Worm (Caenorhabditis elegans) whole organism, L3 larva: Measurements from ENCODE around the gene hum-2.

ENCODE experiments used
- R02D3.7 ChIP-seq: fragments of 150-350 bp; optimal IDR thresholded peaks from 2 replicates; lab custom pipeline; 2014; ENCODE audit warnings: missing biosample characterization, missing genetic modification characterization
- ZK546.5 ChIP-seq: sonication (generic microtip); optimal IDR thresholded peaks from 2 replicates; lab custom pipeline; 2017; ENCODE audit warnings: missing biosample characterization, missing genetic modification characterization
- aly-2 ChIP-seq: fragments of 150-350 bp; optimal IDR thresholded peaks from 2 replicates; lab custom pipeline; 2014; ENCODE audit warnings: missing biosample characterization, missing genetic modification characterization
- ama-1 ChIP-seq: fragments of 150-350 bp; optimal IDR thresholded peaks from 2 replicates; lab custom pipeline; 2018
- ceh-28 ChIP-seq: fragments of 150-350 bp; optimal IDR thresholded peaks from 2 replicates; lab custom pipeline; 2014; ENCODE audit warnings: missing biosample characterization, missing genetic modification reagents, missing genetic modification characterization
- ceh-82 ChIP-seq: fragments of 150-350 bp; optimal IDR thresholded peaks from 2 replicates; lab custom pipeline; 2014; ENCODE audit warnings: missing biosample characterization, missing genetic modification characterization
- ceh-9 ChIP-seq: sonication (generic microtip); optimal IDR thresholded peaks from 2 replicates; lab custom pipeline; 2018; ENCODE audit warnings: missing biosample characterization, missing genetic modification characterization
- egl-27 ChIP-seq: sonication (generic microtip); optimal IDR thresholded peaks from 4 replicates; lab custom pipeline; 2017; ENCODE audit warnings: missing biosample characterization, missing genetic modification reagents, missing genetic modification characterization
- egl-5 ChIP-seq: fragments of 150-350 bp; optimal IDR thresholded peaks from 2 replicates; lab custom pipeline; 2017; ENCODE audit warnings: missing biosample characterization, missing genetic modification reagents, missing genetic modification characterization, inconsistent platforms
- elt-1 ChIP-seq: fragments of 150-350 bp; optimal IDR thresholded peaks from 2 replicates; lab custom pipeline; 2014; ENCODE audit warnings: missing biosample characterization, missing genetic modification characterization
- elt-2 ChIP-seq: sonication (generic microtip); optimal IDR thresholded peaks from 2 replicates; lab custom pipeline; 2016; ENCODE audit warnings: missing genetic modification reagents, mild to moderate bottlenecking, missing genetic modification characterization, missing compliant biosample characterization
- eor-1 ChIP-seq, 2 experiments: fragments of 150-350 bp; optimal IDR thresholded peaks; 2 replicates each; lab custom pipeline; 2014 to 2018; ENCODE audit warnings: missing biosample characterization in 2 of 2, missing genetic modification characterization in 2 of 2
- fkh-10 ChIP-seq: sonication (generic microtip); optimal IDR thresholded peaks from 2 replicates; lab custom pipeline; 2017; ENCODE audit warnings: missing biosample characterization, missing genetic modification reagents, missing genetic modification characterization
- fkh-2 ChIP-seq: fragments of 150-350 bp; optimal IDR thresholded peaks from 2 replicates; lab custom pipeline; 2014; ENCODE audit warnings: missing biosample characterization, missing genetic modification reagents, missing genetic modification characterization
- fos-1 ChIP-seq: fragments of 150-350 bp; optimal IDR thresholded peaks from 2 replicates; lab custom pipeline; 2014; ENCODE audit warnings: missing biosample characterization, missing genetic modification characterization
- hmg-11 ChIP-seq: sonication (generic microtip); optimal IDR thresholded peaks from 2 replicates; lab custom pipeline; 2016; ENCODE audit warnings: missing genetic modification characterization, missing compliant biosample characterization
- lin-15B ChIP-seq: fragments of 150-350 bp; optimal IDR thresholded peaks from 2 replicates; lab custom pipeline; 2014; ENCODE audit warnings: missing biosample characterization, missing genetic modification characterization
- lin-39 ChIP-seq: fragments of 150-350 bp; optimal IDR thresholded peaks from 2 replicates; lab custom pipeline; 2018; ENCODE audit warnings: missing biosample characterization, missing genetic modification reagents, missing genetic modification characterization
- lsy-12 ChIP-seq: sonication (generic microtip); optimal IDR thresholded peaks from 2 replicates; lab custom pipeline; 2016; ENCODE audit warnings: mild to moderate bottlenecking, missing genetic modification characterization, missing compliant biosample characterization
- nhr-11 ChIP-seq: fragments of 150-350 bp; optimal IDR thresholded peaks from 2 replicates; lab custom pipeline; 2014; ENCODE audit warnings: missing biosample characterization, missing genetic modification characterization
- nhr-23 ChIP-seq: fragments of 150-350 bp; optimal IDR thresholded peaks from 2 replicates; lab custom pipeline; 2014; ENCODE audit warnings: missing biosample characterization, missing genetic modification reagents, missing genetic modification characterization
- nhr-25 ChIP-seq: sonication (generic microtip); optimal IDR thresholded peaks from 2 replicates; lab custom pipeline; 2017; ENCODE audit warnings: missing biosample characterization, missing genetic modification characterization
- nhr-43 ChIP-seq: sonication (generic microtip); optimal IDR thresholded peaks from 2 replicates; lab custom pipeline; 2016; ENCODE audit warnings: mild to moderate bottlenecking, missing genetic modification characterization, missing compliant biosample characterization; ENCODE audit not compliant: poor library complexity, severe bottlenecking
- nhr-67 ChIP-seq: fragments of 150-350 bp; optimal IDR thresholded peaks from 2 replicates; lab custom pipeline; 2014; ENCODE audit warnings: missing biosample characterization, missing genetic modification characterization
- nhr-76 ChIP-seq: fragments of 150-350 bp; sonication (generic microtip); optimal IDR thresholded peaks from 5 replicates; lab custom pipeline; 2014; ENCODE audit warnings: missing biosample characterization, missing genetic modification characterization
- nhr-77 ChIP-seq: fragments of 150-350 bp; optimal IDR thresholded peaks from 2 replicates; lab custom pipeline; 2014; ENCODE audit warnings: missing biosample characterization, missing genetic modification characterization
- pha-4 ChIP-seq: fragments of 150-350 bp; optimal IDR thresholded peaks from 2 replicates; lab custom pipeline; 2014; ENCODE audit warnings: missing biosample characterization, missing genetic modification reagents, missing genetic modification characterization
- sea-2 ChIP-seq: fragments of 150-350 bp; sonication (generic microtip); optimal IDR thresholded peaks from 4 replicates; lab custom pipeline; 2014; ENCODE audit warnings: missing biosample characterization, missing genetic modification reagents, missing genetic modification characterization
- skn-1 ChIP-seq: fragments of 150-350 bp; optimal IDR thresholded peaks from 2 replicates; lab custom pipeline; 2014; ENCODE audit warnings: missing biosample characterization, missing genetic modification characterization
- tbx-2 ChIP-seq: sonication (generic microtip); optimal IDR thresholded peaks from 2 replicates; lab custom pipeline; 2016; ENCODE audit warnings: mild to moderate bottlenecking, missing genetic modification characterization, missing compliant biosample characterization
- unc-39 ChIP-seq: sonication (generic microtip); optimal IDR thresholded peaks from 4 replicates; lab custom pipeline; 2017; ENCODE audit warnings: missing biosample characterization, missing genetic modification characterization
- unc-62 ChIP-seq: fragments of 150-350 bp; sonication (generic microtip); optimal IDR thresholded peaks from 4 replicates; lab custom pipeline; 2014; ENCODE audit warnings: missing biosample characterization, missing genetic modification reagents, missing genetic modification characterization
- zag-1 ChIP-seq: fragments of 150-350 bp; optimal IDR thresholded peaks from 2 replicates; lab custom pipeline; 2014; ENCODE audit warnings: missing biosample characterization, missing genetic modification characterization
- ztf-11 ChIP-seq: fragments of 150-350 bp; optimal IDR thresholded peaks from 2 replicates; lab custom pipeline; 2014; ENCODE audit warnings: missing biosample characterization, missing genetic modification characterization
- ztf-4 ChIP-seq: fragments of 150-350 bp; optimal IDR thresholded peaks from 2 replicates; lab custom pipeline; 2014; ENCODE audit warnings: missing biosample characterization, missing genetic modification characterization

The hum-2 gene

DNA sequence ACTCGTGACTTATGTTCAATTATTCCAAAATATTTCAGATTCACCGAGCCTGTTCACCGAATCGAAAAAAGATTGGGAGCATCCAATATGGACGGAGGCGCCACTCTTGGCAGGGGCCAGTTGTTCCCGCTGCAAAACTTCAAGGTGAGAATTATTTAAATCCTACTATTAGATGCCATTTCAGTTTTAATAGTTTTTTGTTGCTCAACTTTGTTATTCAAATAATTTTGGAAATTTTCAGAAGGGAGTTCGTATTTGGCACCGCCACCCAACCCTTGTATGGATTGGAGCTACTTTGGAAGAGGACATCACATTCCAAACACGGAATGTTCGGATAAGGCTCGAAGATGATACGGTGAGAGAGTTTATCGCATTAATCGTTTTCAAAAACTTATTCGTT is at the start of gene hum-2:
Gene hum-2 (plus strand): TSS at position 33 of the 400 bp plus-strand sequence.
- TF ChIP-seq lin-39 (tag; lab: Kevin White, UChicago) (no peak), fkh-2 (tag; lab: Kevin White, UChicago) (no peak), nhr-76 (tag; lab: Kevin White, UChicago) (no peak), aly-2 (tag; lab: Kevin White, UChicago) (no peak), lsy-12 (tag; lab: Kevin White, UChicago) (no peak), ceh-82 (tag; lab: Kevin White, UChicago) (no peak), eor-1 (tag; optimal IDR thresholded peaks at IDR 0.05; lab: Kevin White, UChicago) (no peak)

DNA sequence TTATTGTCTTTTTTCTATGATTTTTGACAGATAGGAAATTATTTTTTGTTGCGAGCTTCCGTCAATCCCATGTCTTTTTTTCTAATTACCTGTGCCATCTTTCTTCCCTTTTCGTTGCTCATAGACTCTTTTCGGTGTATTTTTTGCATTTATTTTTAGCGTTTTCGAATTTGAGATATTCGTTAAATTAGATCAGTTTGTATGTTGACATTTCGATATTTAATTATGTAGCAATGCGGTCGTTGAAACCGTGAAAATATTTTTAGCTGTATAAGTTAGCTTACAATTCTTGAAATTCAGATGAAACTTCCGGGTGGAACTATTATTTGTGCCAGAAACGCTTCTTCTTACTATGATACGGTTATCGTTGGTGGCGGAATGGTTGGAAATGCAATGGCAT is 49.5 kb upstream of the hum-2 start, which contains the start of gene coq-6:
Gene coq-6 (plus strand): TSS at position 301 of the 400 bp plus-strand sequence.
- TF ChIP-seq elt-2 (tag; lab: Kevin White, UChicago) (no peak), ceh-9 (no peak)
- TF ChIP-seq, all 47 proteins: peak for 0

DNA sequence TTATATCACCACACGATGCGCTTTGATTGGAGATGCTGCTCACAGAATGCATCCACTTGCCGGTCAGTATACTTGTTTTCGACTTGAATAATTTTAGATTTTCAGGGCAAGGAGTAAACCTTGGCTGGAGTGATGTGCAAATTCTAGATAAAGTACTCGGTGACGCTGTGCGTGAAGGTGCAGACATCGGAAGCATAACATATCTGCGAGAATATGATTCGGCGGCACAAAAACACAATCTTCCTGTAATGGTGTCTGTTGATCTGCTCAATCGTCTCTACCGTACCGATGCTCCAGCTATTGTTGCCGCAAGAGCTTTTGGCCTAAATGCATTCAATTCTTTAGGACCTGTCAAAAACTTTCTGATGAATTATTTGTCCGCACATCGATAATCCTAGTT is 47.5 kb upstream of the hum-2 start:
- TF ChIP-seq lin-15B (tag; lab: Kevin White, UChicago) (no peak), egl-27 (tag; lab: Kevin White, UChicago) (no peak), elt-2 (tag; lab: Kevin White, UChicago) (peak; percentile 43), ama-1 (lab: Kevin White, UChicago) (peak; percentile 99), nhr-11 (tag; lab: Kevin White, UChicago) (no peak), nhr-25 (peak; percentile 45), nhr-43 (tag; lab: Kevin White, UChicago) (peak; percentile 75), nhr-23 (peak; percentile 49), zag-1 (tag; lab: Kevin White, UChicago) (no peak), nhr-67 (tag; lab: Kevin White, UChicago) (no peak), lsy-12 (tag; lab: Kevin White, UChicago) (peak; percentile 78)
- TF ChIP-seq, all 47 proteins: peak for 6

DNA sequence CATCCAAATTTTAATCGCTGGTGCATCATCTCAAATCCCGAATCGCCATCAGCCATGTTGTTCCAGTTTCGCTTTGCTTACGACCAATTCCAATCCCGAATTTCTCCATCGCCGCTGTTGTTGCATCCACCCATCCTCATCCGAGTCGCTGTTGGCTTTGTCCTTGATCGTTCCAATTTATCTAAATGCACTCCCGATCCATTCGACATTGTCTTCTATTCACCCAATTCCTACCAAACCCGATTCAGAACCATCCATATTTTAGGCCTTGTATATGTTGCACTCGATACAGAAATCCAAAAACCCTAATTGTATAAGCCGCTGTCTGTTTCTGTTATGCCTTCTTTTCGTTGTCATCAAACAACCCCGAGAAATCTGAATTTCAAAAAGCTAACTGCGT is 45.7 kb upstream of the hum-2 start:
- TF ChIP-seq pha-4 (no peak), nhr-43 (tag; lab: Kevin White, UChicago) (peak; percentile 28), elt-2 (tag; lab: Kevin White, UChicago) (peak; percentile 3), sea-2 (GFP tag; lab: Kevin White, UChicago) (no peak), nhr-25 (peak; percentile 47)
- TF ChIP-seq, all 47 proteins: peak for 3

DNA sequence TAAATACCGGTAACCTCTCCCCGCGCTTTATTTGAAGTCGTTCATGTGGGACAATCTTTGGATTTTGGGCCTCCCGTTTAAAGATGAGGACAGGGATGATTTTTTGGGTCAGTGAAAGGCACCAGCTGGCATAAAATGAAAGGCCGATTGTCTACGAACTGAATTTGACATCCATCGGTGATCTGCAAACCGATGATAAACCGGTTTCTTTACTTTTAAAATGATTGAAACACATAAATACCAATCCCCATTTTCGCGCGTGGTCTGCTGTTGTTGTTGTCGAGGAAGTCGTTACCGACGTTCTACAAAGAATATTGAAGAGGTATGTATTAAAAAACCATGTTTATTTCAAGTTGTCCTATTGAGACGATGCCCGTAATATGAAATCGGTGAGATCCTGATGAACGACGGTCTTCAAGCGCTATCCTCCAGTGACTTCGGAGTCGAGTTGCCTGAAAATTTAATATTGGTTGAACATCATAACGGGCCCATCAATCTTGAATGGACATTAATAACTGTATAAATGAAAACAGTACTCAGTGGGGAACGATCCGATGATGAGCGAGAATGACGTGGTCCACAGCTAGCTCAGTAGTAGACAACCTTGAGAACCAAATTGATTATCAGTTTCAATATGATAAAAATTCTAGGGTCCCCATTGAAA is 42.9 kb upstream of the hum-2 start:
- TF ChIP-seq pha-4, result peak; percentile 17
- no peak for TF ChIP-seq ceh-28 (tag; lab: Kevin White, UChicago)
- TF ChIP-seq nhr-77 (tag; lab: Kevin White, UChicago), result no peak
- TF ChIP-seq nhr-43 (tag; lab: Kevin White, UChicago), result peak; percentile 25
- TF ChIP-seq ZK546.5 (tag; lab: Kevin White, UChicago), result no peak
- peak; percentile 34 for TF ChIP-seq lin-39 (tag; lab: Kevin White, UChicago)
- TF ChIP-seq ama-1 (lab: Kevin White, UChicago), result peak; percentile 42

DNA sequence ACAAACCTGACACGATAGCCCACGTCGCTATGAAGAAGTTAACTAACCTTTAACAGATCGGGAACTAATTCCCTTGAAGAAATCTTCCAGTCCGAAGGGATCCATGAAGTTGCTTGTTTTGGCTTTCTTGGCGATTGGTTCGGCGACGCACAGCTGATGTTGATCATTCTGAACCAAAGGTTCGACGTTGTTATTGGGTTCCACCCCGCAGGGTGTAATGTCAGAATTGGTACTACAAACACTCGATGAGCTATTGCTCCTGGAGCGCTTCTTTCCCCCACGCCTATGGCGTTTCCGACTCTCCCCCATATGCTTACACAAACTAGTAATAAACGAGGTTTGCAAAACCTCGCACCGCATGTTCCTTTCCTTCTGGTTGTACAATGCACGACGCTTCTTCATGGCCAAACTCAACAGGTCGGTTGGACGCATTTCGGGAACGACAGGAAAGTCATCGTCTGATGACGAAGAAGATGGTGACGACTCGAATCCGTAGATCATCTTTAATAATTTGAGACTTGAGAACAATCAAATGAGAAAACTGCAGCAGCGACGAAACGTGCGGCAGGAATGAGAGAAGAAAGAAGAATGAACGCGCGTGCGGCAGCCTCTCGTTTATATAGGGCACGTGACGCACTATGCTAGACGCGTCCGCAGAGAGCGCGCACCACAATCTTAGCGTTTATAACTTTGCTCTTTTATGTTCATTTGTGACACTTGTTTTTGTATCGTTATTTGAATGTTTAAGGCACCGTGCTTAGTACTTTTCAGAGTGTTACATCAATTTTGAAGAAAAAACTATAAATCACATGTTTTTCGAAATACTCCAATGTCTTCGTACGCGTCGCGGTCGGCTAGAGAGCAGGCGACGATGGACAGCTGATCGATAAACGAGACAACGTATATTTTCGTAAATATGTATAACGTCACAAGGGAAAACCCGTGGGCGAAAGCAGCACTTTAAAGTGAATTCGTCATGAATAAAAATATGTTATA is 42.0 kb upstream of the hum-2 start, which contains the start of gene tos-1:
Gene tos-1 (minus strand): TSS at position 575 of the 996 bp plus-strand sequence.
- TF ChIP-seq nhr-76 (tag; lab: Kevin White, UChicago), result peak; percentile 76
- peak; percentile 95 for TF ChIP-seq ceh-28 (tag; lab: Kevin White, UChicago)
- TF ChIP-seq nhr-23, result peak; percentile 97
- peak; percentile 91 for TF ChIP-seq ceh-82 (tag; lab: Kevin White, UChicago)
- no peak for TF ChIP-seq unc-39 (tag; lab: Kevin White, UChicago)
- peak; percentile 90 to 100 for TF ChIP-seq eor-1 (tag; optimal IDR thresholded peaks at IDR 0.05; lab: Kevin White, UChicago)
- peak; percentile 98 for TF ChIP-seq pha-4
- TF ChIP-seq R02D3.7, result peak; percentile 93
- peak; percentile 90 for TF ChIP-seq sea-2 (GFP tag; lab: Kevin White, UChicago)
- peak; percentile 90 for TF ChIP-seq lin-39 (tag; lab: Kevin White, UChicago)
- TF ChIP-seq skn-1, result peak; percentile 93
- TF ChIP-seq lsy-12 (tag; lab: Kevin White, UChicago), result peak; percentile 99
- TF ChIP-seq ztf-4 (tag; lab: Kevin White, UChicago), result peak; percentile 86
- TF ChIP-seq egl-5 (tag; lab: Kevin White, UChicago), result peak; percentile 96
- peak; percentile 86 for TF ChIP-seq lin-15B (tag; lab: Kevin White, UChicago)
- peak; percentile 96 for TF ChIP-seq fkh-10 (GFP tag; lab: Kevin White, UChicago)
- TF ChIP-seq elt-1 (tag; lab: Kevin White, UChicago), result peak; percentile 43
- TF ChIP-seq hmg-11 (tag; lab: Kevin White, UChicago), result peak; percentile 75
- TF ChIP-seq egl-27 (tag; lab: Kevin White, UChicago), result peak; percentile 75
- TF ChIP-seq tbx-2, result peak; percentile 94
- TF ChIP-seq ama-1 (lab: Kevin White, UChicago), result peak; percentile 100
- TF ChIP-seq ztf-11 (tag; lab: Kevin White, UChicago), result peak; percentile 7
- TF ChIP-seq unc-62, result peak; percentile 73
- peak; percentile 93 for TF ChIP-seq nhr-43 (tag; lab: Kevin White, UChicago)
- TF ChIP-seq ceh-9, result no peak
- peak; percentile 92 for TF ChIP-seq fos-1
